Worm (Caenorhabditis elegans) whole organism, L4/young adult: ENCODE results near the gene ZK105.5.
A peak's percentile ranks its signal among the peaks of the same experiment; 100 is the strongest.

Experiments used
- W03F9.2 ChIP-seq: fragments of 150-350 bp; optimal IDR thresholded peaks from 2 replicates; lab custom pipeline; 2014; ENCODE audit warnings: missing biosample characterization, missing genetic modification characterization
- dao-5 ChIP-seq: sonication (generic microtip); optimal IDR thresholded peaks from 2 replicates; lab custom pipeline; 2016; ENCODE audit warnings: missing genotype, missing genetic modification characterization, moderate library complexity, missing compliant biosample characterization
- him-1 ChIP-seq: sonication (generic microtip); optimal IDR thresholded peaks from 2 replicates; lab custom pipeline; 2016; ENCODE audit warnings: missing genotype, missing genetic modification reagents, missing genetic modification characterization, missing compliant biosample characterization

DNA sequence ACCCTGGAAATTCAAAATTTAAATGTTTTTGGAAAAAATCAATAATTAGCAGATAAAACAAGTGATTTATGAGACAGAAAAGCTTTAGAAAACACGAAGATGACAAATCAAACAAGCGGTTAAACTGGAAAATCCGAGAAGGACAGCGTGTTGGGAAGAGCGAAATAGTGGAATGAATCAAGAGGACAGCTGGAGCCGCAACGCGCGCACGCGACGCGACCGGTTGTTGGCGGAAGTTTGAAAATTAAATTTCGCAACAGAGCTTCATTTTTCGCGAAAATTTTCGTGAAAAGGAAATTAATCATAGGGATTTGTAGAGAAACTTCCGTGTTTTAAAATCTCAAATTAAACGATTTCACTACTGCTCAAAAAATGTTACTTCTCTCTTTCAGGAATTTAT is 17.4 kb upstream of the ZK105.5 start, which contains the start of gene clic-1:
- TF ChIP-seq dao-5, result no peak
- TF ChIP-seq him-1, result peak; percentile 29
- no peak for TF ChIP-seq W03F9.2 (tag; lab: Kevin White, UChicago)
